Worm (Caenorhabditis elegans): Measurements from ENCODE around the gene R160.14.

Gene R160.14

DNA sequence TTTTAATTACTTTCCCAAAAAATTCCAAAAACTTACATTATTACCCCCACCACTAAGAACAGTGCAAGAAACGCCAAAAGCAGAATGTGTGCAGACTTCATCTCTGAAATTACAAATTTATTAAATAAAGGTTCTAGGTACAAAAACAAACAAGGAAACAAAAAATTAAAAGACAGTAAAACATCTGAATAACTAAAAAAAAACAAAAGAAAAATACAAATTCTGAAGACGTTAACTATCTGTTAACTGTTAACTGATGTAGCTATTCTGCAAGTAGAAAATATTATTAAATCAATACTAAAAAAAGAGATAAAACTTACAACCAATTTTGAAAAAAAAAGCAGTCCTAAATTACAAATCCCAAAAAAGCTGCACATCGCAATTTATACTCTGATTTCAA lies 475 bp downstream of the R160.14 start, which contains the start of gene R160.13:
Gene R160.13 (minus strand): TSS at position 101 of the 400 bp plus-strand sequence.
- TF ChIP-seq drap-1 (GFP tag; optimal IDR thresholded peaks at IDR 0.05) (no peak), ham-2 (GFP tag; optimal IDR thresholded peaks at IDR 0.05) (no peak), mls-2 (tag; optimal IDR thresholded peaks at IDR 0.05) (no peak), elt-3 (tag; optimal IDR thresholded peaks at IDR 0.05) (no peak), ztf-11 (tag; optimal IDR thresholded peaks at IDR 0.05) (no peak), ceh-83 (GFP tag; optimal IDR thresholded peaks at IDR 0.05) (no peak), ceh-43 (GFP tag; optimal IDR thresholded peaks at IDR 0.05) (no peak), nhr-76 (tag; optimal IDR thresholded peaks at IDR 0.05) (no peak), bed-3 (GFP tag; optimal IDR thresholded peaks at IDR 0.05) (no peak)

DNA sequence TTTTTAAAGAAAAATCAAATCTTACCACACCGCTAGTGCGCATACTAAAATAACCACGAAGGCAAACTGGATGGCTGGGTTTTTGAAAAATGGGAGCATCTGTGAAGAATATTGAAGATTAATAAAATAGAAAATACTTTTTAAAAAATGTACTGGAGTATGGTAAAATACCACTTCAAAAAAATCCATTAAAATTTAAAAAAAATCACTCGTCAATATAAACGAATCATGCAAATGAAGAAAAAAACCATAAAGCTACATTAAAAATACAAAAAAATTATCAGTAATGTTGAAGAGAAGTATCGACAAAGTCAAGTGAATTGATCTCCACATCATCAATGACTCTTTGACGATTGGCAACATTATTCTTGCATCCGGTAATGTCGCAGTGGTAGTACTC lies 1.1 kb downstream of the R160.14 start, which contains the start of gene R160.5:
Gene R160.5 (minus strand): TSS at position 101 of the 400 bp plus-strand sequence.
- TF ChIP-seq ceh-39 (tag; optimal IDR thresholded peaks at IDR 0.05) (no peak), unc-39 (tag; optimal IDR thresholded peaks at IDR 0.05) (no peak), mep-1 (tag; optimal IDR thresholded peaks at IDR 0.05) (no peak), ztf-11 (tag; optimal IDR thresholded peaks at IDR 0.05) (no peak), cnd-1 (tag; optimal IDR thresholded peaks at IDR 0.05) (no peak), nhr-237 (tag; optimal IDR thresholded peaks at IDR 0.05) (no peak), elt-3 (tag; optimal IDR thresholded peaks at IDR 0.05) (no peak), snpc-4 (tag; optimal IDR thresholded peaks at IDR 0.05) (no peak), nhr-28 (tag; optimal IDR thresholded peaks at IDR 0.05) (no peak), mls-2 (tag; optimal IDR thresholded peaks at IDR 0.05) (no peak), sptf-1 (tag; optimal IDR thresholded peaks at IDR 0.05) (no peak)

DNA sequence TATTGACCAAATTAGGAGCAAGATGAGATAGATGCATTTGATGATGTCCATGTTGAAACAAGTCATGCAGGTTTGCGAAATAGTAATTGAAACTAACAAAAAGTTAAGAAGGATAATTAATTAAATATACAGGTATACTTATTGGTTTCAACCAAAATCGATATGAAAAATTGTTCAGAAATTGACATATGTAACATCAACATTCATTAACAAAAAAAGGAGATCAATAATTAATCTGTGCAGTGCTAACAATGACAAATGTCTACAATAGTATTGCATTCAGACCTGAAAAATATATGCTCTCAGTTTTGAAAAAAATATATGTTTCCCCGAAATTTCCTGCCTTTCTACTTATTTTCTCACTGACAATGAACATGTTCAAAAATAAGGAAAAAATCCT lies 3.1 kb downstream of the R160.14 start, which contains the start of gene R160.4:
Gene R160.4 (minus strand): TSS at position 101 of the 400 bp plus-strand sequence.
- TF ChIP-seq blmp-1 (tag; optimal IDR thresholded peaks at IDR 0.05) = no peak
- TF ChIP-seq ceh-43 (GFP tag; optimal IDR thresholded peaks at IDR 0.05) = no peak
- no peak for TF ChIP-seq ztf-11 (tag; optimal IDR thresholded peaks at IDR 0.05)
- no peak for TF ChIP-seq snpc-4 (tag; optimal IDR thresholded peaks at IDR 0.05)
- no peak for TF ChIP-seq ceh-39 (tag; optimal IDR thresholded peaks at IDR 0.05)
- TF ChIP-seq nhr-2 (tag; optimal IDR thresholded peaks at IDR 0.05) = no peak
- TF ChIP-seq lin-32 (GFP tag; optimal IDR thresholded peaks at IDR 0.05) = no peak
- TF ChIP-seq M03D4.4 (tag; optimal IDR thresholded peaks at IDR 0.05) = no peak
- TF ChIP-seq tbx-8 (GFP tag; optimal IDR thresholded peaks at IDR 0.05) = no peak
- no peak for TF ChIP-seq nhr-237 (tag; optimal IDR thresholded peaks at IDR 0.05)
- no peak for TF ChIP-seq elt-3 (tag; optimal IDR thresholded peaks at IDR 0.05)
- no peak for TF ChIP-seq nhr-12 (tag; optimal IDR thresholded peaks at IDR 0.05)
- no peak for TF ChIP-seq mab-5 (tag; optimal IDR thresholded peaks at IDR 0.05)
- no peak for TF ChIP-seq nhr-28 (tag; optimal IDR thresholded peaks at IDR 0.05)
- TF ChIP-seq unc-39 (tag; optimal IDR thresholded peaks at IDR 0.05) = no peak
- TF ChIP-seq mep-1 (tag; optimal IDR thresholded peaks at IDR 0.05) = no peak
- no peak for TF ChIP-seq unc-62 (GFP tag; optimal IDR thresholded peaks at IDR 0.05)
- no peak for TF ChIP-seq flh-1 (GFP tag; optimal IDR thresholded peaks at IDR 0.05)

DNA sequence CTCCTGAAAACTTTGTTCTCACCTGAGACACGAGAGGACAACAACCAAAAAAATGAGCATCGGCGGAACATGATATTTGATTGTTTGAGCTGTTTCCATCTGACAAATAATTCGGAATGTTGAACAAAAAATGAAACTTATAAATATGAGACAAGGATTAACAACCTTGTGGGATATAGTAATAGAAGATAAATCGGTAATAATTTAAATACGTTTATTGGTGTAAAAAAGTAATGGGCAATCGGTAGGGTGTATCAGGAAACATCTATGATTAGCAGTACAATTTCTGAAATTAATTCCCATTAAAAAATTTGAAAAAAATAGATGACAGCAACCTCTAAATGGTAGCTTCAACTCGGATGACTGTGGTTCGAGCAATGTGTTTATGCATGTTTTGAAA lies 4.5 kb downstream of the R160.14 start, which contains the start of gene R160.10:
Gene R160.10 (minus strand): TSS at position 101 of the 400 bp plus-strand sequence.
- TF ChIP-seq ceh-39 (tag; optimal IDR thresholded peaks at IDR 0.05) (no peak), sptf-1 (tag; optimal IDR thresholded peaks at IDR 0.05) (no peak), lin-32 (GFP tag; optimal IDR thresholded peaks at IDR 0.05) (no peak), sem-2 (GFP tag; optimal IDR thresholded peaks at IDR 0.05) (no peak), nhr-237 (tag; optimal IDR thresholded peaks at IDR 0.05) (no peak)

DNA sequence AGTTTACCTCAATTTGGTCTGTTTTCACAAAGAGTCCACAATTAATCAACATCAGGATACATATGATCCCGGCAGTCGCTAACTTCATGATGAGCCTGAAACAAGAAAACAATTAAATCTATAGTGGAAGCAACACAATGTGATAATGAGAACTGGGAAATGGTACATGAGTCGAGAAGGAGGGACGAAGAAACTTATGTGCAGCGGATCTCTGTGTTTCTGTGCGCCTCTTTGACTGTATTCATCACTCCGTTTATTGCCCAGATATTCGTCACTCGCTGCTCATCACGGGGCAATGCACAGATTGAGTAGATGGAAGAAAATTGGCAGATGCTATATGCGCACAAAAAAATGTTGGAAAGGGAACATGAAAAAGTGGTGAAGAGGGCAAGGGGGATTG lies 5.7 kb downstream of the R160.14 start, which contains the start of gene R160.3:
Gene R160.3 (minus strand): TSS at position 101 of the 400 bp plus-strand sequence.
- TF ChIP-seq ceh-39 (tag; optimal IDR thresholded peaks at IDR 0.05) = no peak
- no peak for TF ChIP-seq bed-3 (GFP tag; optimal IDR thresholded peaks at IDR 0.05)
- TF ChIP-seq nhr-2 (tag; optimal IDR thresholded peaks at IDR 0.05) = no peak
- TF ChIP-seq ceh-83 (GFP tag; optimal IDR thresholded peaks at IDR 0.05) = no peak

DNA sequence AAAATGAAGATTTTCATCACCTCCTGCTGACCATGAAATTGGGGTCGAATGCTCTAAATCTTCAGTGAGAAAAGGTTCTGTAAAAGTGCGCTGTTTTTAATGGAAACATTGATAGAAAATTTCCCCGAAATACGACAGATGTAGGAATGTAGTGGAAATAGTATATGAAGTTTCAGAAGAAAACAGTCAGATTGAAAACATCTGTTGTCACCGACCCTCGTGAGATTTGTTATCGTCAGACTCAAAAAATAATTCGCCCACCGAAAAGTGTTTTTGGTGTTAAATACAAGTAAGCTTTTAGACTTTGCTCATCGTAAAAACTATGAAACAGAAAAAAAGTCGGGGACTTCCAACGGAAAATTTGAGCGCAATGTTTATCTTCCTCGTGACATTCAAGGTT lies 7.0 kb downstream of the R160.14 start, which contains the start of gene F14H12.8:
Gene F14H12.8 (minus strand): TSS at position 101 of the 400 bp plus-strand sequence.
- no peak for TF ChIP-seq nhr-28 (tag; optimal IDR thresholded peaks at IDR 0.05)
- TF ChIP-seq lin-13 (tag; optimal IDR thresholded peaks at IDR 0.05) = no peak
- TF ChIP-seq blmp-1 (tag; optimal IDR thresholded peaks at IDR 0.05) = no peak
- no peak for TF ChIP-seq nhr-237 (tag; optimal IDR thresholded peaks at IDR 0.05)
- no peak for TF ChIP-seq elt-1 (tag; optimal IDR thresholded peaks at IDR 0.05; ENCODE audit: borderline replicate concordance, insufficient read depth)
- TF ChIP-seq ztf-11 (tag; optimal IDR thresholded peaks at IDR 0.05) = no peak
- no peak for TF ChIP-seq lin-32 (GFP tag; optimal IDR thresholded peaks at IDR 0.05)
- no peak for TF ChIP-seq zip-8 (tag; optimal IDR thresholded peaks at IDR 0.05)
- TF ChIP-seq unc-39 (tag; optimal IDR thresholded peaks at IDR 0.05) = no peak
- no peak for TF ChIP-seq mls-2 (tag; optimal IDR thresholded peaks at IDR 0.05)

Measured in whole organism, mixed stage, embryonic.